Worm (Caenorhabditis elegans) whole organism, L4/young adult: ENCODE measurements around the gene fbxa-155.

Experiments used
- dao-5 ChIP-seq: sonication (generic microtip); optimal IDR thresholded peaks from 2 replicates; lab custom pipeline; 2016; ENCODE audit warnings: missing genotype, missing genetic modification characterization, moderate library complexity, missing compliant biosample characterization
- him-1 ChIP-seq: sonication (generic microtip); optimal IDR thresholded peaks from 2 replicates; lab custom pipeline; 2016; ENCODE audit warnings: missing genotype, missing genetic modification reagents, missing genetic modification characterization, missing compliant biosample characterization

DNA sequence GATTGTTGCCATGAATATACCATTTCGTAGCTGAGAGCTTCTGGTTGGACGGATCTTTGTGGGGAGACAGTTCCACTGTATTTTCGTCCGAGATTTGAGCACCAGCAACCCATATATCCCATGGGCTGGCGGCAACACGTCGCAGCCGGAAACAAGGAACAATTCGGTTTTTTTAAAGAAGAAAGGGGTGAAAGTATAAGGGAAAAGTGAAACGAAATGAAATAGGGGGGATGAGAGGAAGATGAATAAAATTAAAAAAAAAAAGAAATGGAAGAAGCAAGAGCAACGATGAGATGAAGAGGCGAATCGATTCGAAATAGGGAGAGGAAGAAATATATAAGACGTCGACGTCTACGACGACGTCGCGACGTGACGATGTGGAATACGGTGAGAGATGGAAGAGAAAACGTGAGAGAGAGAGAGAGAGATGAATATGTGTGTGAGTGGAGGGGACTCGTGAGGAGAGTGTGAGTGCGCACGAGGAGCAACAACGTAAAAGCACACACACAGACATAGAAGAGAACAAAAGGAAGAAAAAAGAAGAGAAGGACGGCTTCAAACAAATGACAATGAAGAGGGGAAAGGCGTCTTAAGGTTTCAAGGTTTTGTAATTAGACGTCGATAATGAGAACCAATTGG is 6.5 kb upstream of the fbxa-155 start, which contains the start of gene rgs-1:
- TF ChIP-seq him-1 (tag; lab: Kevin White, UChicago) = peak; percentile 68
- TF ChIP-seq dao-5 (tag; lab: Kevin White, UChicago) = no peak
